Worm (Caenorhabditis elegans) whole organism, L3 larva: ENCODE results near the gene atx-3.

ENCODE experiments used
- R02D3.7 ChIP-seq: fragments of 150-350 bp; optimal IDR thresholded peaks from 2 replicates; lab custom pipeline; 2014; ENCODE audit warnings: missing biosample characterization, missing genetic modification characterization
- ZK546.5 ChIP-seq: sonication (generic microtip); optimal IDR thresholded peaks from 2 replicates; lab custom pipeline; 2017; ENCODE audit warnings: missing biosample characterization, missing genetic modification characterization
- ama-1 ChIP-seq: fragments of 150-350 bp; optimal IDR thresholded peaks from 2 replicates; lab custom pipeline; 2018
- ceh-16 ChIP-seq: sonication (generic microtip); optimal IDR thresholded peaks from 2 replicates; lab custom pipeline; 2017; ENCODE audit warnings: missing biosample characterization, missing genetic modification characterization
- ceh-82 ChIP-seq: fragments of 150-350 bp; optimal IDR thresholded peaks from 2 replicates; lab custom pipeline; 2014; ENCODE audit warnings: missing biosample characterization, missing genetic modification characterization
- daf-12 ChIP-seq: fragments of 150-350 bp; optimal IDR thresholded peaks from 2 replicates; lab custom pipeline; 2014; ENCODE audit warnings: missing biosample characterization, missing genetic modification reagents, missing genetic modification characterization
- elt-1 ChIP-seq: fragments of 150-350 bp; optimal IDR thresholded peaks from 2 replicates; lab custom pipeline; 2014; ENCODE audit warnings: missing biosample characterization, missing genetic modification characterization
- elt-2 ChIP-seq: sonication (generic microtip); optimal IDR thresholded peaks from 2 replicates; lab custom pipeline; 2016; ENCODE audit warnings: missing genetic modification reagents, mild to moderate bottlenecking, missing genetic modification characterization, missing compliant biosample characterization
- fkh-10 ChIP-seq: sonication (generic microtip); optimal IDR thresholded peaks from 2 replicates; lab custom pipeline; 2017; ENCODE audit warnings: missing biosample characterization, missing genetic modification reagents, missing genetic modification characterization
- fkh-2 ChIP-seq: fragments of 150-350 bp; optimal IDR thresholded peaks from 2 replicates; lab custom pipeline; 2014; ENCODE audit warnings: missing biosample characterization, missing genetic modification reagents, missing genetic modification characterization
- fos-1 ChIP-seq: fragments of 150-350 bp; optimal IDR thresholded peaks from 2 replicates; lab custom pipeline; 2014; ENCODE audit warnings: missing biosample characterization, missing genetic modification characterization
- hmg-11 ChIP-seq: sonication (generic microtip); optimal IDR thresholded peaks from 2 replicates; lab custom pipeline; 2016; ENCODE audit warnings: missing genetic modification characterization, missing compliant biosample characterization
- jun-1 ChIP-seq: fragments of 150-350 bp; optimal IDR thresholded peaks from 2 replicates; lab custom pipeline; 2014; ENCODE audit warnings: missing biosample characterization, missing genetic modification reagents, missing genetic modification characterization
- lin-15B ChIP-seq: fragments of 150-350 bp; optimal IDR thresholded peaks from 2 replicates; lab custom pipeline; 2014; ENCODE audit warnings: missing biosample characterization, missing genetic modification characterization
- lin-39 ChIP-seq: fragments of 150-350 bp; optimal IDR thresholded peaks from 2 replicates; lab custom pipeline; 2018; ENCODE audit warnings: missing biosample characterization, missing genetic modification reagents, missing genetic modification characterization
- mdl-1 ChIP-seq: fragments of 150-350 bp; optimal IDR thresholded peaks from 2 replicates; lab custom pipeline; 2014; ENCODE audit warnings: missing biosample characterization, missing genetic modification characterization
- nfya-1 ChIP-seq: sonication (generic microtip); optimal IDR thresholded peaks from 2 replicates; lab custom pipeline; 2017; ENCODE audit warnings: missing genetic modification characterization, mild to moderate bottlenecking, missing compliant biosample characterization, antibody characterized with exemption, moderate library complexity; ENCODE audit not compliant: insufficient read depth
- nhr-12 ChIP-seq: fragments of 150-350 bp; optimal IDR thresholded peaks from 2 replicates; lab custom pipeline; 2014; ENCODE audit warnings: missing biosample characterization, missing genetic modification characterization
- nhr-23 ChIP-seq: fragments of 150-350 bp; optimal IDR thresholded peaks from 2 replicates; lab custom pipeline; 2014; ENCODE audit warnings: missing biosample characterization, missing genetic modification reagents, missing genetic modification characterization
- nhr-237 ChIP-seq: fragments of 150-350 bp; optimal IDR thresholded peaks from 2 replicates; lab custom pipeline; 2014; ENCODE audit warnings: missing biosample characterization, missing genetic modification characterization
- nhr-25 ChIP-seq: sonication (generic microtip); optimal IDR thresholded peaks from 2 replicates; lab custom pipeline; 2017; ENCODE audit warnings: missing biosample characterization, missing genetic modification characterization
- nhr-28 ChIP-seq: fragments of 150-350 bp; optimal IDR thresholded peaks from 2 replicates; lab custom pipeline; 2014; ENCODE audit warnings: missing biosample characterization, missing genetic modification characterization
- nhr-43 ChIP-seq: sonication (generic microtip); optimal IDR thresholded peaks from 2 replicates; lab custom pipeline; 2016; ENCODE audit warnings: mild to moderate bottlenecking, missing genetic modification characterization, missing compliant biosample characterization; ENCODE audit not compliant: poor library complexity, severe bottlenecking
- nhr-67 ChIP-seq: fragments of 150-350 bp; optimal IDR thresholded peaks from 2 replicates; lab custom pipeline; 2014; ENCODE audit warnings: missing biosample characterization, missing genetic modification characterization
- pha-4 ChIP-seq: fragments of 150-350 bp; optimal IDR thresholded peaks from 2 replicates; lab custom pipeline; 2014; ENCODE audit warnings: missing biosample characterization, missing genetic modification reagents, missing genetic modification characterization
- pqm-1 ChIP-seq: fragments of 150-350 bp; optimal IDR thresholded peaks from 2 replicates; lab custom pipeline; 2017; ENCODE audit warnings: missing biosample characterization, missing genetic modification characterization, inconsistent platforms
- skn-1 ChIP-seq: fragments of 150-350 bp; optimal IDR thresholded peaks from 2 replicates; lab custom pipeline; 2014; ENCODE audit warnings: missing biosample characterization, missing genetic modification characterization
- snpc-4 ChIP-seq: fragments of 150-350 bp; optimal IDR thresholded peaks from 2 replicates; lab custom pipeline; 2014; ENCODE audit warnings: missing biosample characterization, missing genetic modification characterization
- unc-62 ChIP-seq: fragments of 150-350 bp; sonication (generic microtip); optimal IDR thresholded peaks from 4 replicates; lab custom pipeline; 2014; ENCODE audit warnings: missing biosample characterization, missing genetic modification reagents, missing genetic modification characterization
- zag-1 ChIP-seq: fragments of 150-350 bp; optimal IDR thresholded peaks from 2 replicates; lab custom pipeline; 2014; ENCODE audit warnings: missing biosample characterization, missing genetic modification characterization
- ztf-4 ChIP-seq: fragments of 150-350 bp; optimal IDR thresholded peaks from 2 replicates; lab custom pipeline; 2014; ENCODE audit warnings: missing biosample characterization, missing genetic modification characterization

atx-3 gene

DNA sequence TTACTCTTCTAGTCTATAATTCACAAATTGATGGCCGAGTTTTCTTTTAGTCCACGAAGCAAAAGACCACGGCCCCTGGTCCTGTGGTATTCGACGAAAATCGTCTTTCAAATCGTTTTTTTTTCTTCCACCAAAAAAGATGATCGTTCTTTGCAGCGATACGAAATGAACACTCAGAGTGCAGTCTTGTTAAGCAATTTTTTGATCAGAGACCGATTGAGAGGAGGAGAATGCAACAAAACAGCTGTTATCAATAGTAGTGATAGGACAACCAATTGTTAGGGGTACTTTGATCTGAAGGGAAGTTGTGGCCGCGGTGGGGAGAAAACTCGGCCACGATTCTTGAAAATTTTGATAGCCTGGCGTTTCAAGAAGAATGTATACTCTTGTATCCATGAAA, 13.3 kb downstream of the atx-3 start:
- TF ChIP-seq ceh-16 (tag; lab: Kevin White, UChicago) (no peak), nfya-1 (peak; percentile 30), elt-2 (tag; lab: Kevin White, UChicago) (peak; percentile 71), pha-4 (tag; lab: Kevin White, UChicago) (peak; percentile 66), daf-12 (no peak), jun-1 (tag; lab: Kevin White, UChicago) (peak; percentile 60), ztf-4 (no peak), R02D3.7 (tag; lab: Kevin White, UChicago) (peak; percentile 37), ama-1 (lab: Kevin White, UChicago) (peak; percentile 27), pqm-1 (tag; lab: Kevin White, UChicago) (peak; percentile 84), nhr-43 (tag; lab: Kevin White, UChicago) (peak; percentile 71), nhr-23 (peak; percentile 31), ZK546.5 (tag; lab: Kevin White, UChicago) (no peak)

DNA sequence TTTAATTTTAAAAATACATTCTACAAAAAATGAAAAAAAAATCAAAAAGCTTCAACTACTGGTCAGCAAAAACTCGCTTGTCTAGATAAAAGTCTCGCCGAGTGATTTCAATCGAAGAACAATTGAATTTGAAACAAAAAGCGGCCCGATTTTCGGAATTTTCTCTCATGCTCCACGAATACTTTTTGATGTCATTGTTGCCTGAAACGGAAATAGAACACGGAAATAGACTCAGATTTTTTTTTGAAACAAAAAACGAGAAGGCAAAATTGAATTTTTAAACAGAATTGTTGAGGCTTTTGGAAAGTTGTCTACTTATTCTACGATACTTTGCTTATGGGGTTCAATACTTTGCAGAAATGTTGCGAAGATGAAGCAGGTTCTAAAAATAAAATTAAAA, 13.8 kb downstream of the atx-3 start:
- TF ChIP-seq fkh-10 (GFP tag; lab: Kevin White, UChicago) (peak; percentile 80), nhr-23 (no peak), fos-1 (tag; lab: Kevin White, UChicago) (no peak)

DNA sequence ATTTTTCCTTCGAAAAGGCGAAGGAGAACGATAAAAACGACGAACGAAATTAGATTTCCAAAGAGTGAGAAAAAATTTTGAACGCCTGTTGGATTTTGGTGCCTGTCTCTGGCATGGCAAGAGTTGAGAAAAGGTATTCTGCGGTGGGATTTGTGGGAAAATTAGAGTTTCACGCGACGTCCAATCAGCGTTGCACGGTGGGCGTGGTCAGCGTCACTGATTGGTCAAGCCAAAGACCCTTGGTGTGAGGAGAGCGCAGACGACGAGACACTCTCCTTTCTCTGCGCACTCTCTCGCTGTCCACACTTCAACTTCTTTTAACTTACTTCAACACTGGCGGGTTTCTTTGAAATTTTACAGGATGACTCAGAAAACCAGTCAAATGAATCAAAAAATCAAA, 14.7 kb downstream of the atx-3 start:
- no peak for TF ChIP-seq fkh-10 (GFP tag; lab: Kevin White, UChicago)
- no peak for TF ChIP-seq fos-1 (tag; lab: Kevin White, UChicago)
- no peak for TF ChIP-seq nhr-25 (tag; lab: Kevin White, UChicago)
- no peak for TF ChIP-seq R02D3.7 (tag; lab: Kevin White, UChicago)
- no peak for TF ChIP-seq skn-1 (tag; lab: Kevin White, UChicago)
- no peak for TF ChIP-seq unc-62 (GFP tag; lab: Kevin White, UChicago)
- TF ChIP-seq nfya-1 = peak; percentile 51
- no peak for TF ChIP-seq ceh-16 (tag; lab: Kevin White, UChicago)

DNA sequence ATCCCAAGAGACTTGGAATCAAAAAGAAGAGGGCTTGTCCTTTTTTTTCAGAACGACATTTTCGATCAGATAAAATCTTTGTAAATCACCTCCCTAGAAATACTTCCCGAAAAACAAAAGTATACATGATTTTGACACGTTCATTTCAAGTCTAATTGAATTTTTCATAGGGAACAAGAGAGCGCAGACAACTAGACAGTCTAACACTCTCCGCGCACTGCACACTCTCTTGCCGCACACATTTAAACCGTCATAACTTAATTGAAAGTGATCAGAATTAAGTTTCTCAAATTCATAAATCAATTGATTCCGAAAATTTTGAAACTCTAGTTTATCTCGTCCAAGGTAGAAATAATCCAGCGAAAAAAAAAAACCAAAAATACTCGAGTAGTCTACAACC, 17.5 kb downstream of the atx-3 start:
- TF ChIP-seq jun-1 (tag; lab: Kevin White, UChicago) = no peak
- TF ChIP-seq elt-1 (tag; lab: Kevin White, UChicago) = peak; percentile 0
- TF ChIP-seq, all 47 proteins: peak for 1

DNA sequence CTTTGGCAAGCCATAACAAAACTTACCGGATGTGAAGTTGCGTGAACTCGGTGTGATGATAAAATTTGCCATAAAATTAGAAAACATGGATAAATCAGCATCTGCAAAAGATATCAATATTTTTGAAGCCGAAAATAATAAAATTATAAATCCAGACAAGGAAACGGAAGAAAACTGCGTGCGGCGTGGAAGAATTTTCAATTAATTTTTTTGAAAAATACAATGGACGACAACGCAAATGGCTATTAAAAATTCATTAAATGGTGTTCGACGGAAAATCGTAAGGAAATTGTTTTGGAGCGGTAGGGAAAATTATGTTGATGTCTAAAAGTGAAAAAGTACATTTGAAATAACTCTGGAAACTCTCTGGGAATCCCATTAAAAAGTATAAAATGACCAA, 18.2 kb downstream of the atx-3 start, which contains the start of gene acr-18:
Gene acr-18 (minus strand): TSS at position 101 of the 400 bp plus-strand sequence.
- no peak for TF ChIP-seq nhr-28 (tag; lab: Kevin White, UChicago)
- no peak for TF ChIP-seq elt-2 (tag; lab: Kevin White, UChicago)
- no peak for TF ChIP-seq lin-39 (tag; lab: Kevin White, UChicago)
- no peak for TF ChIP-seq snpc-4 (tag; lab: Kevin White, UChicago)
- TF ChIP-seq nhr-67 (tag; lab: Kevin White, UChicago) = no peak
- TF ChIP-seq ztf-4 = no peak
- TF ChIP-seq nhr-25 (tag; lab: Kevin White, UChicago) = no peak
- no peak for TF ChIP-seq skn-1 (tag; lab: Kevin White, UChicago)
- TF ChIP-seq ceh-82 (tag; lab: Kevin White, UChicago) = no peak
- TF ChIP-seq fkh-2 (tag; lab: Kevin White, UChicago) = no peak
- no peak for TF ChIP-seq lin-15B (tag; lab: Kevin White, UChicago)

DNA sequence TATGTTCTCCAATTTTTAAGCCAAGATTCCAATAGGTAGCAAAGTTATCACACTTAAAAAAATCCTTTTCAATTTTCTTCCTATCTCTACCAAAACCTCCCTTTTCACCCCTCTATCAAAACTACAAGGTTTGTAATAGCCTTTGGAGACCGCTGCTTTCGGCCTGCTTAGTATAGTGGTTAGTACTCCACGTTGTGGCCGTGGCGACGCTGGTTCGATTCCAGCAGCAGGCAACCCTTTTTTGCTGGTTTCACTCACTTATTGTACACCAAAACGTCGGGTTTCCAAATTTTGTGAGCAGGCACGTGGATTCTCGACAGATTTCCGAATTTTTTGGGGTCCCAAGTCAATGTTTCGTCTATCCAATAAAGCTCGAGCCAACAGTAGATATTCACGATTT, 23.4 kb downstream of the atx-3 start:
- peak; percentile 20 for TF ChIP-seq nhr-43 (tag; lab: Kevin White, UChicago)
- peak; percentile 43 for TF ChIP-seq hmg-11
- no peak for TF ChIP-seq zag-1 (tag; lab: Kevin White, UChicago)
- no peak for TF ChIP-seq ceh-82 (tag; lab: Kevin White, UChicago)
- TF ChIP-seq ama-1 (lab: Kevin White, UChicago) = no peak
- TF ChIP-seq daf-12 = no peak
- no peak for TF ChIP-seq fkh-2 (tag; lab: Kevin White, UChicago)
- peak; percentile 38 for TF ChIP-seq nfya-1
- TF ChIP-seq pqm-1 (tag; lab: Kevin White, UChicago) = peak; percentile 16
- no peak for TF ChIP-seq mdl-1 (tag; lab: Kevin White, UChicago)
- no peak for TF ChIP-seq nhr-12 (tag; lab: Kevin White, UChicago)
- no peak for TF ChIP-seq fkh-10 (GFP tag; lab: Kevin White, UChicago)
- no peak for TF ChIP-seq nhr-237
- TF ChIP-seq elt-2 (tag; lab: Kevin White, UChicago) = peak; percentile 6
- TF ChIP-seq, all 47 proteins: peak for 5
